Fruit fly (Drosophila melanogaster): ENCODE data around the gene CG14321.

CG14321 gene

DNA sequence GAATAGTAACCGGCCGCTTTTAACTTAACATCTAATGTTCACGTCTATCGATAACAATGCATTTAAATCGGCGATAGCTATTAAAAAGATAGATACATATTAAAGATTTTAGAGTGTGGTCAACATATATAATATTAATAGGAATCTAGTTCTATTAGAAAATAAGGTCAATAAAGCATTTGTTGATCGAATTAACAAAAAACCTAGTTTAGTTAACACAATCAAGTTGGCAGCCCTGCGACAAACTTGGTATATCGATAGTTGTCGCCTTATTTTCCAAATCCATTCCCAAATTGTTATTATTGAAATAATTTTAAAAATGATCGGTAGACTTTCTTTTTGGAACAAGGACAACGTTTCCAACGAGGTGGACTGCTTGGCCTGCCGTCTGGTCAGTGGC is 48.5 kb upstream of the CG14321 start, which contains the start of the genes CG31251 and CG31360 (continued):
- TF ChIP-seq CG11456 (GFP tag; IDR thresholded peaks at IDR 0.05), result no peak
- no peak for TF ChIP-seq Tbp (GFP tag; optimal IDR thresholded peaks at IDR 0.05)
- peak; percentile 9 for TF ChIP-seq CG4617 (GFP tag; optimal IDR thresholded peaks at IDR 0.05; ENCODE audit: borderline replicate concordance)
- no peak for TF ChIP-seq sob (GFP tag; IDR thresholded peaks at IDR 0.05)
- TF ChIP-seq Side (GFP tag; optimal IDR thresholded peaks at IDR 0.05), result no peak
- TF ChIP-seq CG2889 (GFP tag; IDR thresholded peaks at IDR 0.05), result no peak
- no peak for TF ChIP-seq CG9609 (GFP tag; optimal IDR thresholded peaks at IDR 0.05)
- no peak for TF ChIP-seq Rx (GFP tag; IDR thresholded peaks at IDR 0.05)
- TF ChIP-seq CG16813 (GFP tag; IDR thresholded peaks at IDR 0.05; ENCODE audit: partially characterized antibody), result peak; percentile 84
- no peak for TF ChIP-seq CG11695 (GFP tag; IDR thresholded peaks at IDR 0.05)
- no peak for TF ChIP-seq wek (GFP tag; optimal IDR thresholded peaks at IDR 0.05)
- peak; percentile 59 for TF ChIP-seq CG3995 (GFP tag; optimal IDR thresholded peaks at IDR 0.05)
- TF ChIP-seq CG43689 (GFP tag; IDR thresholded peaks at IDR 0.05), result no peak
- TF ChIP-seq CG12219 (GFP tag; optimal IDR thresholded peaks at IDR 0.05), result no peak
- TF ChIP-seq CG12155 (GFP tag; optimal IDR thresholded peaks at IDR 0.05), result no peak
- no peak for TF ChIP-seq CG10321 (GFP tag; IDR thresholded peaks at IDR 0.05)
- peak; percentile 82 for TF ChIP-seq nerfin-2 (GFP tag; IDR thresholded peaks at IDR 0.05; ENCODE audit: partially characterized antibody)
- TF ChIP-seq Ada2b (GFP tag; IDR thresholded peaks at IDR 0.05), result no peak
- no peak for TF ChIP-seq btn (GFP tag; optimal IDR thresholded peaks at IDR 0.05)
- TF ChIP-seq zf30C (GFP tag; optimal IDR thresholded peaks at IDR 0.05), result no peak
- TF ChIP-seq CG18476 (GFP tag; optimal IDR thresholded peaks at IDR 0.05), result no peak
- TF ChIP-seq CG10462 (GFP tag; optimal IDR thresholded peaks at IDR 0.05), result no peak
- TF ChIP-seq pita (GFP tag; optimal IDR thresholded peaks at IDR 0.05), result no peak
- TF ChIP-seq CG2875 (GFP tag; optimal IDR thresholded peaks at IDR 0.05), result no peak
- no peak for TF ChIP-seq CG10979 (tag; optimal IDR thresholded peaks at IDR 0.05)
- peak; percentile 91 for TF ChIP-seq Doc3 (GFP tag; IDR thresholded peaks at IDR 0.05; ENCODE audit: partially characterized antibody)
- no peak for TF ChIP-seq Asciz (GFP tag; optimal IDR thresholded peaks at IDR 0.05)
- no peak for TF ChIP-seq cad (GFP tag; optimal IDR thresholded peaks at IDR 0.05)
- peak; percentile 56; the same call in 1 of the 3 replicates for TF ChIP-seq Opbp (GFP tag; IDR thresholded peaks at IDR 0.05; ENCODE audit: partially characterized antibody)
- no peak for TF ChIP-seq ken (GFP tag; IDR thresholded peaks at IDR 0.05)
- no peak for TF ChIP-seq CG5953 (GFP tag; IDR thresholded peaks at IDR 0.05)
- no peak for TF ChIP-seq fru (optimal IDR thresholded peaks at IDR 0.05)
- TF ChIP-seq CG10654 (GFP tag; optimal IDR thresholded peaks at IDR 0.05), result no peak
- TF ChIP-seq CG18619 (GFP tag; optimal IDR thresholded peaks at IDR 0.05), result no peak
- no peak for TF ChIP-seq gfzf (GFP tag; optimal IDR thresholded peaks at IDR 0.05)
- TF ChIP-seq bowl (GFP tag; IDR thresholded peaks at IDR 0.05), result no peak
- TF ChIP-seq Ets65A (GFP tag), result no peak
- no peak for TF ChIP-seq CG2120 (GFP tag; optimal IDR thresholded peaks at IDR 0.05)
- no peak for TF ChIP-seq NC2β (GFP tag; optimal IDR thresholded peaks at IDR 0.05)
- no peak for TF ChIP-seq Lpt (GFP tag; optimal IDR thresholded peaks at IDR 0.05)
- no peak for TF ChIP-seq jumu (GFP tag; optimal IDR thresholded peaks at IDR 0.05)
- no peak for TF ChIP-seq CG17186 (GFP tag; optimal IDR thresholded peaks at IDR 0.05)
- TF ChIP-seq CG32532 (GFP tag; IDR thresholded peaks at IDR 0.05), result no peak
- peak; percentile 22 for TF ChIP-seq YL-1 (GFP tag; optimal IDR thresholded peaks at IDR 0.05)
- no peak for TF ChIP-seq CG7357 (GFP tag; IDR thresholded peaks at IDR 0.05)
- no peak for TF ChIP-seq Hr51 (GFP tag; optimal IDR thresholded peaks at IDR 0.05)
- TF ChIP-seq CG11723 (GFP tag; optimal IDR thresholded peaks at IDR 0.05), result no peak
- TF ChIP-seq CG2202 (tag; optimal IDR thresholded peaks at IDR 0.05), result no peak
- TF ChIP-seq Bgb (GFP tag; IDR thresholded peaks at IDR 0.05; ENCODE audit: partially characterized antibody), result peak; percentile 73
- no peak for TF ChIP-seq CG10543 (GFP tag; optimal IDR thresholded peaks at IDR 0.05)
- TF ChIP-seq tx (GFP tag; optimal IDR thresholded peaks at IDR 0.05), result no peak
- TF ChIP-seq CG10147 (GFP tag; optimal IDR thresholded peaks at IDR 0.05), result no peak
- no peak for TF ChIP-seq Fer1 (GFP tag; optimal IDR thresholded peaks at IDR 0.05)
